Fruit fly (Drosophila melanogaster): ENCODE results near the gene Sry-beta.

The Sry-beta gene

dm6 chr3R:30056592-30057135 lies 17.1 kb downstream of the Sry-beta start, which contains the start of the genes CG7950 and Rpp14a (continued):
- peak; percentile 44 for TF ChIP-seq CG16815 (GFP tag; optimal IDR thresholded peaks at IDR 0.05)
- TF ChIP-seq ttk (GFP tag; IDR thresholded peaks at IDR 0.05), result peak; percentile 65
- peak; percentile 19 for TF ChIP-seq CG12071 (GFP tag; optimal IDR thresholded peaks at IDR 0.05)
- TF ChIP-seq bowl (GFP tag; IDR thresholded peaks at IDR 0.05), result 0 out of 2 replicates have a peak, but pooled peaks have one; percentile 37
- TF ChIP-seq wor (GFP tag; IDR thresholded peaks at IDR 0.05), result peak; percentile 54; the same call in 1 of the 2 replicates
- peak; percentile 68; the same call in 1 of the 2 replicates for TF ChIP-seq CG6272 (GFP tag; IDR thresholded peaks at IDR 0.05)
- TF ChIP-seq CG3726 (GFP tag; IDR thresholded peaks at IDR 0.05), result 0 out of 3 replicates have a peak, but pooled peaks have one; percentile 12
- TF ChIP-seq CG17568 (GFP tag; optimal IDR thresholded peaks at IDR 0.05), result no peak
- TF ChIP-seq Sin3A (optimal IDR thresholded peaks at IDR 0.05), result no peak
- TF ChIP-seq phol (tag; optimal IDR thresholded peaks at IDR 0.05), result peak; percentile 83
- peak; percentile 53 for TF ChIP-seq CG12744 (GFP tag; optimal IDR thresholded peaks at IDR 0.05)
- TF ChIP-seq esg (GFP tag; conservative IDR thresholded peaks at IDR 0.05), result peak; percentile 79
- TF ChIP-seq CG16863 (GFP tag; optimal IDR thresholded peaks at IDR 0.05), result peak; percentile 76
- peak in 1 of 2 experiments; percentile 2 for TF ChIP-seq insv (GFP tag; optimal IDR thresholded peaks at IDR 0.05)
- peak; percentile 75 for TF ChIP-seq CG2678 (tag; optimal IDR thresholded peaks at IDR 0.05)
- no peak for TF ChIP-seq toy (GFP tag; IDR thresholded peaks at IDR 0.05)
- peak; percentile 89 for TF ChIP-seq zfh2 (GFP tag; optimal IDR thresholded peaks at IDR 0.05)
- TF ChIP-seq CG2712 (tag; optimal IDR thresholded peaks at IDR 0.05), result peak; percentile 85
- peak; percentile 80 for TF ChIP-seq CG12155 (GFP tag; optimal IDR thresholded peaks at IDR 0.05)
- no peak for TF ChIP-seq CG7928 (GFP tag; optimal IDR thresholded peaks at IDR 0.05)
- peak; percentile 68 to 86 for TF ChIP-seq chif (GFP tag; optimal IDR thresholded peaks at IDR 0.05)
- TF ChIP-seq Atf3 (GFP tag; optimal IDR thresholded peaks at IDR 0.05), result peak; percentile 62
- no peak for TF ChIP-seq Jarid2 (GFP tag; optimal IDR thresholded peaks at IDR 0.05)
- peak; percentile 58 for TF ChIP-seq CG34376 (GFP tag; optimal IDR thresholded peaks at IDR 0.05)
- peak; percentile 55 for TF ChIP-seq CG9215 (GFP tag; IDR thresholded peaks at IDR 0.05)
- peak; percentile 61; the same call in 1 of the 2 replicates for TF ChIP-seq CG8765 (GFP tag; IDR thresholded peaks at IDR 0.05)
- peak; percentile 63 for TF ChIP-seq MESR4 (GFP tag; optimal IDR thresholded peaks at IDR 0.05)
- peak; percentile 19 for TF ChIP-seq gcm2 (GFP tag; optimal IDR thresholded peaks at IDR 0.05)
- TF ChIP-seq BEAF-32 (GFP tag; optimal IDR thresholded peaks at IDR 0.05), result peak; percentile 31
- TF ChIP-seq CG1832 (GFP tag; optimal IDR thresholded peaks at IDR 0.05), result no peak
- TF ChIP-seq hkb (optimal IDR thresholded peaks at IDR 0.05), result no peak
- peak; percentile 83 for TF ChIP-seq hkb (GFP tag; IDR thresholded peaks at IDR 0.05)
- peak; percentile 74 for TF ChIP-seq maf-S (GFP tag; optimal IDR thresholded peaks at IDR 0.05)
- TF ChIP-seq CG7372 (GFP tag; IDR thresholded peaks at IDR 0.05), result peak; percentile 70; the same call in 1 of the 2 replicates
- TF ChIP-seq chn (GFP tag; optimal IDR thresholded peaks at IDR 0.05), result peak; percentile 85
- peak; percentile 73 for TF ChIP-seq fu2 (GFP tag; optimal IDR thresholded peaks at IDR 0.05)
- TF ChIP-seq Xrp1 (GFP tag; IDR thresholded peaks at IDR 0.05), result peak; percentile 86
- TF ChIP-seq slbo (GFP tag; IDR thresholded peaks at IDR 0.05), result peak; percentile 91
- TF ChIP-seq stwl (tag; optimal IDR thresholded peaks at IDR 0.05), result peak; percentile 26
- peak; percentile 40; the same call in 1 of the 2 replicates for TF ChIP-seq CG11696 (GFP tag; IDR thresholded peaks at IDR 0.05)
- no peak for TF ChIP-seq CG7987 (GFP tag; optimal IDR thresholded peaks at IDR 0.05)
- no peak for TF ChIP-seq hth (optimal IDR thresholded peaks at IDR 0.05)
- peak; percentile 66 for TF ChIP-seq wdn (GFP tag; IDR thresholded peaks at IDR 0.05)
- no peak for TF ChIP-seq usp (GFP tag; optimal IDR thresholded peaks at IDR 0.05)
- peak; percentile 77 for TF ChIP-seq dysf (GFP tag; IDR thresholded peaks at IDR 0.05)
- TF ChIP-seq btn (GFP tag; optimal IDR thresholded peaks at IDR 0.05), result peak; percentile 61
- peak; percentile 66 for TF ChIP-seq cwo (GFP tag; optimal IDR thresholded peaks at IDR 0.05)
- TF ChIP-seq CG13894 (tag; optimal IDR thresholded peaks at IDR 0.05), result peak; percentile 84
- peak; percentile 81 for TF ChIP-seq seq (GFP tag; IDR thresholded peaks at IDR 0.05)
- TF ChIP-seq CG12236 (GFP tag; optimal IDR thresholded peaks at IDR 0.05), result peak; percentile 44
- peak; percentile 57 for TF ChIP-seq Sry-δ (GFP tag; optimal IDR thresholded peaks at IDR 0.05)
- peak; percentile 77 for TF ChIP-seq grau (tag; optimal IDR thresholded peaks at IDR 0.05)

Data from whole organism, embryonic.